In genomic region chrX:16683765-16684164, dm6 we compare ENCODE assay signal across 1 fruit fly cellular context.
A peak's percentile ranks its signal among the peaks of the same experiment; 100 is the strongest.
TF ChIP-seq lines count a peak whose summit lies in the region.

Axs (minus strand) TSS chrX:16683895.

TF ChIP-seq in whole organism, embryonic, 481 proteins besides CTCF, POLR2A, EP300 and RAD21 (continued from another document and continues in another):
- TF ChIP-seq Opbp (GFP tag; IDR thresholded peaks at IDR 0.05; lab: Robert Waterston, UW; ENCODE audit: partially characterized antibody) (peak; percentile 84), CG11696 (GFP tag; IDR thresholded peaks at IDR 0.05; lab: Robert Waterston, UW) (no peak), Chrac-16 (GFP tag; optimal IDR thresholded peaks at IDR 0.05; lab: Kevin White, UChicago) (no peak), CG3847 (GFP tag; IDR thresholded peaks at IDR 0.05; lab: Robert Waterston, UW) (peak; percentile 30), CG4617 (GFP tag; optimal IDR thresholded peaks at IDR 0.05; lab: Kevin White, UChicago; ENCODE audit: borderline replicate concordance) (no peak), CG9876 (GFP tag; optimal IDR thresholded peaks at IDR 0.05; lab: Kevin White, UChicago) (no peak), sug (tag; optimal IDR thresholded peaks at IDR 0.05; lab: Kevin White, UChicago) (peak; percentile 31), mld (GFP tag; IDR thresholded peaks at IDR 0.05; lab: Robert Waterston, UW; ENCODE audit: partially characterized antibody) (peak; percentile 70; the same call in 2 of the 3 replicates), CG10543 (GFP tag; optimal IDR thresholded peaks at IDR 0.05; lab: Kevin White, UChicago) (no peak), CG6791 (GFP tag; IDR thresholded peaks at IDR 0.05; lab: Robert Waterston, UW; ENCODE audit: partially characterized antibody) (peak; percentile 75), mam (GFP tag; optimal IDR thresholded peaks at IDR 0.05; lab: Kevin White, UChicago) (peak; percentile 50), dm (GFP tag; optimal IDR thresholded peaks at IDR 0.05; lab: Kevin White, UChicago) (peak; percentile 40), lola (GFP tag; optimal IDR thresholded peaks at IDR 0.05; lab: Kevin White, UChicago) (peak in 1 of 3 experiments; percentile 30), CG18011 (GFP tag; optimal IDR thresholded peaks at IDR 0.05; lab: Kevin White, UChicago) (peak; percentile 4), YL-1 (GFP tag; optimal IDR thresholded peaks at IDR 0.05; lab: Kevin White, UChicago) (peak; percentile 41), CoRest (tag; optimal IDR thresholded peaks at IDR 0.05; lab: Kevin White, UChicago) (peak; percentile 51), CG6272 (GFP tag; IDR thresholded peaks at IDR 0.05; lab: Robert Waterston, UW) (no peak), Rfx (GFP tag; IDR thresholded peaks at IDR 0.05; lab: Robert Waterston, UW) (peak; percentile 54), zfh1 (GFP tag; IDR thresholded peaks at IDR 0.05; lab: Robert Waterston, UW) (0 out of 3 replicates have a peak, but pooled peaks have one; percentile 7), sob (GFP tag; IDR thresholded peaks at IDR 0.05; lab: Robert Waterston, UW) (peak; percentile 43; the same call in 1 of the 2 replicates), gem (tag; optimal IDR thresholded peaks at IDR 0.05; lab: Kevin White, UChicago) (peak; percentile 17), CG9609 (GFP tag; optimal IDR thresholded peaks at IDR 0.05; lab: Kevin White, UChicago) (no peak), CG17186 (GFP tag; optimal IDR thresholded peaks at IDR 0.05; lab: Kevin White, UChicago) (peak; percentile 40), CG10654 (GFP tag; optimal IDR thresholded peaks at IDR 0.05; lab: Kevin White, UChicago) (no peak), Nf-YC (tag; optimal IDR thresholded peaks at IDR 0.05; lab: Kevin White, UChicago) (peak; percentile 9), lov (optimal IDR thresholded peaks at IDR 0.05; lab: Kevin White, UChicago) (no peak), lov (GFP tag; IDR thresholded peaks at IDR 0.05; lab: Robert Waterston, UW) (no peak), CG12391 (tag; optimal IDR thresholded peaks at IDR 0.05; lab: Kevin White, UChicago) (peak; percentile 33), CG9932 (GFP tag; IDR thresholded peaks at IDR 0.05; lab: Robert Waterston, UW) (peak; percentile 58), HLH3B (GFP tag; IDR thresholded peaks at IDR 0.05; lab: Robert Waterston, UW) (no peak), Adf1 (GFP tag; IDR thresholded peaks at IDR 0.05; lab: Robert Waterston, UW) (no peak), NfI (GFP tag; optimal IDR thresholded peaks at IDR 0.05; lab: Kevin White, UChicago) (peak; percentile 11), MBD-R2 (GFP tag; IDR thresholded peaks at IDR 0.05; lab: Robert Waterston, UW) (peak; percentile 23; the same call in 1 of the 2 replicates), Dip2 (GFP tag; IDR thresholded peaks at IDR 0.05; lab: Robert Waterston, UW) (no peak), z (GFP tag; IDR thresholded peaks at IDR 0.05; lab: Robert Waterston, UW) (no peak), CG15696 (tag; optimal IDR thresholded peaks at IDR 0.05; lab: Kevin White, UChicago) (no peak), ftz-f1 (GFP tag; optimal IDR thresholded peaks at IDR 0.05; lab: Kevin White, UChicago) (peak; percentile 53), CG14710 (tag; optimal IDR thresholded peaks at IDR 0.05; lab: Kevin White, UChicago) (peak; percentile 38), usp (GFP tag; optimal IDR thresholded peaks at IDR 0.05; lab: Kevin White, UChicago) (no peak), Dek (tag; optimal IDR thresholded peaks at IDR 0.05; lab: Kevin White, UChicago) (peak; percentile 28), CG9817 (tag; optimal IDR thresholded peaks at IDR 0.05; lab: Kevin White, UChicago) (peak; percentile 0), lbe (GFP tag; optimal IDR thresholded peaks at IDR 0.05; lab: Kevin White, UChicago) (no peak), zen2 (GFP tag; IDR thresholded peaks at IDR 0.05; lab: Robert Waterston, UW; ENCODE audit: partially characterized antibody) (peak; percentile 66; the same call in 2 of the 3 replicates), Scr (GFP tag; IDR thresholded peaks at IDR 0.05; lab: Robert Waterston, UW; ENCODE audit: partially characterized antibody) (peak; percentile 68), CG10274 (GFP tag; optimal IDR thresholded peaks at IDR 0.05; lab: Kevin White, UChicago) (no peak), CG43689 (GFP tag; IDR thresholded peaks at IDR 0.05; lab: Robert Waterston, UW) (no peak), tap (tag; optimal IDR thresholded peaks at IDR 0.05; lab: Kevin White, UChicago) (no peak), pzg (GFP tag; optimal IDR thresholded peaks at IDR 0.05; lab: Kevin White, UChicago) (peak; percentile 59), E2f2 (GFP tag; IDR thresholded peaks at IDR 0.05; lab: Robert Waterston, UW) (peak; percentile 99), chif (GFP tag; optimal IDR thresholded peaks at IDR 0.05; lab: Kevin White, UChicago) (peak; percentile 3 to 10), vvl (GFP tag; IDR thresholded peaks at IDR 0.05; lab: Robert Waterston, UW) (peak; percentile 76), gro (GFP tag; optimal IDR thresholded peaks at IDR 0.05; lab: Kevin White, UChicago) (peak; percentile 51), hbn (GFP tag; IDR thresholded peaks at IDR 0.05; lab: Robert Waterston, UW; ENCODE audit: partially characterized antibody) (peak; percentile 50), CG15514 (GFP tag; optimal IDR thresholded peaks at IDR 0.05; lab: Kevin White, UChicago) (peak; percentile 44), CG34422 (GFP tag; IDR thresholded peaks at IDR 0.05; lab: Robert Waterston, UW) (0 out of 3 replicates have a peak, but pooled peaks have one; percentile 36), Oli (tag; optimal IDR thresholded peaks at IDR 0.05; lab: Kevin White, UChicago) (no peak), CG7987 (GFP tag; optimal IDR thresholded peaks at IDR 0.05; lab: Kevin White, UChicago) (no peak), grau (tag; optimal IDR thresholded peaks at IDR 0.05; lab: Kevin White, UChicago) (peak; percentile 38), slp2 (GFP tag; optimal IDR thresholded peaks at IDR 0.05; lab: Kevin White, UChicago) (no peak), MESR4 (GFP tag; optimal IDR thresholded peaks at IDR 0.05; lab: Kevin White, UChicago) (peak; percentile 15), otp (GFP tag; IDR thresholded peaks at IDR 0.05; lab: Robert Waterston, UW) (no peak), CG3407 (GFP tag; optimal IDR thresholded peaks at IDR 0.05; lab: Kevin White, UChicago) (no peak), CG10267 (tag; optimal IDR thresholded peaks at IDR 0.05; lab: Kevin White, UChicago) (peak; percentile 41), Med (GFP tag; lab: Kevin White, UChicago) (peak; percentile 89), MTF-1 (GFP tag; optimal IDR thresholded peaks at IDR 0.05; lab: Kevin White, UChicago; ENCODE audit: borderline replicate concordance) (peak; percentile 19), HLHmδ (GFP tag; optimal IDR thresholded peaks at IDR 0.05; lab: Kevin White, UChicago) (no peak), CG8359 (GFP tag; optimal IDR thresholded peaks at IDR 0.05; lab: Kevin White, UChicago; ENCODE audit: borderline replicate concordance) (no peak), amos (GFP tag; IDR thresholded peaks at IDR 0.05; lab: Robert Waterston, UW; ENCODE audit: partially characterized antibody) (peak; percentile 77), Abd-B (GFP tag; optimal IDR thresholded peaks at IDR 0.05; lab: Kevin White, UChicago) (peak; percentile 4), NK7.1 (GFP tag; optimal IDR thresholded peaks at IDR 0.05; lab: Kevin White, UChicago) (no peak), CG2199 (GFP tag; IDR thresholded peaks at IDR 0.05; lab: Robert Waterston, UW) (peak; percentile 13; the same call in 1 of the 3 replicates), Bgb (GFP tag; IDR thresholded peaks at IDR 0.05; lab: Robert Waterston, UW; ENCODE audit: partially characterized antibody) (peak; percentile 85), CG31224 (GFP tag; IDR thresholded peaks at IDR 0.05; lab: Robert Waterston, UW) (no peak), Sry-δ (GFP tag; optimal IDR thresholded peaks at IDR 0.05; lab: Kevin White, UChicago) (peak; percentile 79), Sin3A (optimal IDR thresholded peaks at IDR 0.05; lab: Kevin White, UChicago) (peak; percentile 48), abd-A (tag; optimal IDR thresholded peaks at IDR 0.05; lab: Kevin White, UChicago) (no peak), tx (GFP tag; optimal IDR thresholded peaks at IDR 0.05; lab: Kevin White, UChicago) (peak; percentile 30), CG7839 (tag; optimal IDR thresholded peaks at IDR 0.05; lab: Kevin White, UChicago) (peak; percentile 9), CG4328 (GFP tag; optimal IDR thresholded peaks at IDR 0.05; lab: Kevin White, UChicago) (no peak), zfh2 (GFP tag; optimal IDR thresholded peaks at IDR 0.05; lab: Kevin White, UChicago) (peak; percentile 30), knrl (GFP tag; IDR thresholded peaks at IDR 0.05; lab: Robert Waterston, UW; ENCODE audit: partially characterized antibody) (peak; percentile 80), CG3065 (GFP tag; optimal IDR thresholded peaks at IDR 0.05; lab: Kevin White, UChicago) (no peak), Dref (GFP tag; IDR thresholded peaks at IDR 0.05; lab: Robert Waterston, UW) (peak; percentile 88), crp (GFP tag; optimal IDR thresholded peaks at IDR 0.05; lab: Kevin White, UChicago) (peak in 1 of 2 experiments; percentile 32), CkIIα-i1 (GFP tag; IDR thresholded peaks at IDR 0.05; lab: Robert Waterston, UW) (no peak), trem (tag; optimal IDR thresholded peaks at IDR 0.05; lab: Kevin White, UChicago) (peak; percentile 61), CG12942 (GFP tag; optimal IDR thresholded peaks at IDR 0.05; lab: Kevin White, UChicago) (no peak), maf-S (GFP tag; optimal IDR thresholded peaks at IDR 0.05; lab: Kevin White, UChicago) (no peak), cato (GFP tag; optimal IDR thresholded peaks at IDR 0.05; lab: Kevin White, UChicago; ENCODE audit: borderline replicate concordance) (no peak), CG2116 (GFP tag; optimal IDR thresholded peaks at IDR 0.05; lab: Kevin White, UChicago) (peak; percentile 85), CG13287 (GFP tag; IDR thresholded peaks at IDR 0.05; lab: Robert Waterston, UW; ENCODE audit: partially characterized antibody) (peak; percentile 77), Dll (GFP tag; IDR thresholded peaks at IDR 0.05; lab: Robert Waterston, UW; ENCODE audit: partially characterized antibody) (peak; percentile 62; the same call in 2 of the 4 replicates), Mad (GFP tag; optimal IDR thresholded peaks at IDR 0.05; lab: Kevin White, UChicago) (peak; percentile 27), da (GFP tag; optimal IDR thresholded peaks at IDR 0.05; lab: Kevin White, UChicago) (no peak), Mes4 (GFP tag; optimal IDR thresholded peaks at IDR 0.05; lab: Kevin White, UChicago) (peak; percentile 29), CG8281 (tag; optimal IDR thresholded peaks at IDR 0.05; lab: Kevin White, UChicago) (no peak), p53 (GFP tag; optimal IDR thresholded peaks at IDR 0.05; lab: Kevin White, UChicago) (peak; percentile 45), tll (GFP tag; optimal IDR thresholded peaks at IDR 0.05; lab: Kevin White, UChicago) (peak in 1 of 2 experiments; percentile 37), HmgZ (tag; optimal IDR thresholded peaks at IDR 0.05; lab: Kevin White, UChicago) (peak; percentile 51), vfl (GFP tag; optimal IDR thresholded peaks at IDR 0.05; lab: Kevin White, UChicago) (peak; percentile 46), Dp (GFP tag; optimal IDR thresholded peaks at IDR 0.05; lab: Kevin White, UChicago) (peak; percentile 98), CG7963 (GFP tag; IDR thresholded peaks at IDR 0.05; lab: Robert Waterston, UW; ENCODE audit: partially characterized antibody) (peak; percentile 60; the same call in 1 of the 3 replicates), Gug (GFP tag; IDR thresholded peaks at IDR 0.05; lab: Robert Waterston, UW) (no peak), shn (GFP tag; optimal IDR thresholded peaks at IDR 0.05; lab: Kevin White, UChicago) (peak; percentile 41), az2 (GFP tag; optimal IDR thresholded peaks at IDR 0.05; lab: Kevin White, UChicago) (no peak), fru (optimal IDR thresholded peaks at IDR 0.05; lab: Kevin White, UChicago) (no peak), CG12155 (GFP tag; optimal IDR thresholded peaks at IDR 0.05; lab: Kevin White, UChicago) (peak; percentile 99), CG15601 (tag; optimal IDR thresholded peaks at IDR 0.05; lab: Kevin White, UChicago) (peak; percentile 32), gsb-n (tag; optimal IDR thresholded peaks at IDR 0.05; lab: Kevin White, UChicago) (peak; percentile 23), insv (GFP tag; optimal IDR thresholded peaks at IDR 0.05; lab: Kevin White, UChicago) (peak in 1 of 2 experiments; percentile 20), H2.0 (GFP tag; IDR thresholded peaks at IDR 0.05; lab: Robert Waterston, UW) (no peak), hth (optimal IDR thresholded peaks at IDR 0.05; lab: Kevin White, UChicago) (no peak), ato (GFP tag; IDR thresholded peaks at IDR 0.05; lab: Robert Waterston, UW; ENCODE audit: partially characterized antibody) (peak; percentile 69), CG14860 (GFP tag; IDR thresholded peaks at IDR 0.05; lab: Robert Waterston, UW; ENCODE audit: partially characterized antibody) (peak; percentile 64), chinmo (GFP tag; IDR thresholded peaks at IDR 0.05; lab: Robert Waterston, UW; ENCODE audit: partially characterized antibody) (peak; percentile 99), CG13296 (GFP tag; optimal IDR thresholded peaks at IDR 0.05; lab: Kevin White, UChicago) (no peak), BEAF-32 (GFP tag; optimal IDR thresholded peaks at IDR 0.05; lab: Kevin White, UChicago) (peak; percentile 79), Sry-β (GFP tag; optimal IDR thresholded peaks at IDR 0.05; lab: Kevin White, UChicago) (peak; percentile 87), CG31365 (tag; optimal IDR thresholded peaks at IDR 0.05; lab: Kevin White, UChicago) (peak; percentile 97), CHES-1-like (GFP tag; optimal IDR thresholded peaks at IDR 0.05; lab: Kevin White, UChicago) (peak; percentile 53), chn (GFP tag; optimal IDR thresholded peaks at IDR 0.05; lab: Kevin White, UChicago) (peak; percentile 24), sisA (GFP tag; IDR thresholded peaks at IDR 0.05; lab: Robert Waterston, UW) (no peak), dpn (GFP tag; optimal IDR thresholded peaks at IDR 0.05; lab: Kevin White, UChicago) (peak; percentile 26 to 39), onecut (GFP tag; IDR thresholded peaks at IDR 0.05; lab: Robert Waterston, UW) (0 out of 2 replicates have a peak, but pooled peaks have one; percentile 7), CG15479 (GFP tag; optimal IDR thresholded peaks at IDR 0.05; lab: Kevin White, UChicago) (peak; percentile 94), CG8290 (GFP tag; optimal IDR thresholded peaks at IDR 0.05; lab: Kevin White, UChicago) (peak; percentile 85), CG8290 (tag; optimal IDR thresholded peaks at IDR 0.05; lab: Kevin White, UChicago) (peak; percentile 54 to 87), rib (GFP tag; IDR thresholded peaks at IDR 0.05; lab: Robert Waterston, UW) (0 out of 2 replicates have a peak, but pooled peaks have one; percentile 34)
